Worm (Caenorhabditis elegans) whole organism, dauer: Measurements from ENCODE around the gene R08C7.8.

ENCODE experiments used
- unc-62 ChIP-seq: sonication (generic microtip); optimal IDR thresholded peaks from 2 replicates; lab custom pipeline; 2017; ENCODE audit warnings: missing biosample characterization, missing genetic modification reagents, missing genetic modification characterization

The R08C7.8 gene

DNA sequence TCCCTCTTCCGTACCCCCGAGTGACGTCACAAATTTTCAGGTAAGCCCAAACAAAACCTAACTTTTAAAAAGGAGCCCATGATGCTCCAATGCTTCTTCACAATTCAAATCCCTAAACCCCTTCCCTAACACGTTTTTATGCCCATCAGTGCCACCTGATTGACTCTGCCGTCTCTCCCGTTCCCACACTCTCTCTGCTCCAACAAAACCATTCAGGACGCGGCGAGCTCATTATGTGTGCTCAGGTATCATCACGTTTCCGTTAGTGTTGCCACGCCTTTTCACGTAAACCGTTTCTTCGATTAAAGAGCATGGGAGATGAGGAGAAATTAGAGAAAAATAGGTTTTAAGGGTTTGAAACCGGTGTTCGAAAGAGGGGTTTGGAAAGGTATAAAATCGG lies 28.8 kb upstream of the R08C7.8 start, which contains the start of gene M01H9.2:
M01H9.2 (minus strand) TSS at position 101 of the 400 bp plus-strand sequence.
- TF ChIP-seq unc-62 (GFP tag; lab: Kevin White, UChicago) = no peak

DNA sequence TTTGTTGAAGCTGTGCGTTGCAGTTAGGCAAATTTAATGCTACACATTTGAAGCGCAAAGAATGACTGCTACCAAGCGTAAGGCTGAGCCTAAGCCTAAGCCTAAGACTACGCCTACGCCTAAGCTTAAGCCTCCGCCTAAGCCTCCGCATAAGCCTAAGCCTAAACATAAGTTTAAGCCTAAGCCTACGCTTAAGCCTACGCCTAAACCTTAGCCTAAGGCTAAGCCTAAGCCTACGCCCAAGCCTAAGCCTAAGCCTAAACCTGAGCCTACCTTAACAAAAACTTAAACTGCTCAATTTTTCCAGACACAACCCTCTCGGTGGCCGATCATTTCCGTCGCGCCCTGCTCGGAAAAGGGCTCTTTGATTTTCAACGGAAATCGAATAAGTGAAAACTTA lies 25.0 kb upstream of the R08C7.8 start:
- TF ChIP-seq unc-62 (GFP tag; lab: Kevin White, UChicago) = no peak

DNA sequence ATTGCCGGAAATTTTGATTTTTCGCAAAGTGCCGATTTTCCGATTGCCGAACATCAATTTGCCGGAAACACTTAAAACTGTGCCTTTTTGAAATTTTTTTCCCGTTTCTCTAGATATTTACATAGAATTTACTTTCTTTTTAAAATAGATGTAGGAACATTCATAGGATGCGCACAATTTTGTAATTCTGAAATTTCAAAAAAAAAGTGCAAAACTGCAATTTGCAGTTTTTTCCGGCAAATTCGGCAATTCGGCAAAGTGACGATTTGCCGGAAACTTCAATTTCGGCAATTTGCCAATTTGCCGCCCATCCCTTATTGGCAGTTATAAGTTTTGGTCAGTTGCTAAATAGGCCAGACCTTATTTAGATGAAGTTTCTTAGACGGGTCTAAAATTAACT lies 22.3 kb upstream of the R08C7.8 start:
- TF ChIP-seq unc-62 (GFP tag; lab: Kevin White, UChicago) = no peak

DNA sequence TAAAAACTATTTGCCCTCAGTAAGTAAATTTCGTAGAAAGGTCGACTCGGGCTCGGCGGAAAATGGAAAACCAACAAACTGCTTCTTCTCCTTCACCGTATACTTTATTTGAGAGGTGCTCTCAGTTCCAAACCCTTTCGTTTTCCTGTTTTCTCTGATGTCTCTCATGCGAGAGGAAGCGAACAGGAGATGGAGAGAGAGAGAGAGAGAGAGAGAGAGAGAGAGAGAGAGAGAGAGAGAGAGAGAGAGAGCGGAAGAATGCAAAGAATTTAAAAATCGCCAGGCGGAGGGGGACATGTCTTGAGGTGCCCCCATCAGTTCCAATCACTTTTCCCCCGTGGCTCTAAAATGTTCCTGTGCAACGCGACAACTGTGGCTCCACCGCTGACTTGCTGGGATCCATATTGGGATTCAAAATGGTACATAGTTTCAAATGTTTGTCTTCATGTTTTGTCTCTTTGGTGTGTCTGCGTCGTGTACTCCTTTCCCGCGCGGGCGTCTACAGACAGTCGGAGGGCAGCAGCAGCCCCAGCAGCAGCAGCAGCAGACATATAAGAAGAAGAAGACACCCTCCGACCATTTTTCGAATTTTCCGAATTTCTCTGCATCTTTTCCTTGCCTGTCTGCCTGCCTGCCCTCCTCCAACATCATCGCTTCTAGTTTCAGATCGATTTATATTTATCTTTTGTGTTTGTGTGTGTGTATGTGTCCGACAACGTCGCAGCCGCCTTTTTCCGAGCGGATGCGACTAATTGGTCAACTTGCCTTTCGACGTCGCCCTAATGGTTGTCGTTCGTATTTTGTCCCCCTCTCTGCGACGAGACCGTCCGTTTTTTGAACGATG lies 20.2 kb upstream of the R08C7.8 start, which contains the start of gene R08C7.11:
R08C7.11 (minus strand) TSS at position 608 of the 844 bp plus-strand sequence.
- TF ChIP-seq unc-62 (GFP tag; lab: Kevin White, UChicago) = no peak

DNA sequence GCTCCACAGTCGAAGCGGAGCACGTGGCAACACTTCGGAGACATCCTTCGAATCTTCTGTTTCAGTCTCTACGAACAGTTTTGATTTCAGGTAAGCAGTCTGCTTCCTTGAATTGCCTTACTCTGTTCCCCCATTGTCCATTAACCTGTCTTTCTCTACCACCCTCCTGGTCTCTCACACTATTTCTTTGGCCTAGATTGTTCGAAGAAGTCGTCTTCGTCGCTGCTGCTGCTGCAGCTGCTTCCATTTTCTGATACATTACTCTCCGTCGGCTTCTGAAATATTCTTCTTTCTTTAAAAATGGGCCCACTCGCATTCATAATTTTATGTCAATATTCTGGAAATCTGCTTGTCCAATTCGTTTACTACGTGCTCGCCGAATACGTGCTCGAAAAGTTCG lies 17.2 kb upstream of the R08C7.8 start, which contains the start of gene R08C7.1:
R08C7.1 (plus strand) TSS at position 301 of the 400 bp plus-strand sequence.
- no peak for TF ChIP-seq unc-62 (GFP tag; lab: Kevin White, UChicago)

DNA sequence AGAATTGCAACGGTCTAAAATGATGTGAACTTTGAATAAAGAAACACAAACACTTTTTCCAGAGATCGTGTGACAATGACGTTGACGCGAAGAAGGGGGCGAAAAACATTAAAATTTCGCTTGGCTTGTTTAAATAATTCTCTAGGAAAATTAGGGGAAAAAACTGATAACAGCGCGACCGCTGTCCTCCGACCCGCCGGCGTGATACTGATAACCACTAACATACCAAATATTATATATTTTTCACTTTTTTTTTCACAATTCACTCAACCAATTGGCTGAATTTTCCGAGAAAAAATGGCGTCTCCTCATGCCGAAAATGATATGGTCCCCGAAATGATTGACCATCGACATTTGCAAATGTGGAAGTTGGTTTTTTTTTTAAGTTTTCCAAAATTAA lies 15.5 kb upstream of the R08C7.8 start:
- no peak for TF ChIP-seq unc-62 (GFP tag; lab: Kevin White, UChicago)

DNA sequence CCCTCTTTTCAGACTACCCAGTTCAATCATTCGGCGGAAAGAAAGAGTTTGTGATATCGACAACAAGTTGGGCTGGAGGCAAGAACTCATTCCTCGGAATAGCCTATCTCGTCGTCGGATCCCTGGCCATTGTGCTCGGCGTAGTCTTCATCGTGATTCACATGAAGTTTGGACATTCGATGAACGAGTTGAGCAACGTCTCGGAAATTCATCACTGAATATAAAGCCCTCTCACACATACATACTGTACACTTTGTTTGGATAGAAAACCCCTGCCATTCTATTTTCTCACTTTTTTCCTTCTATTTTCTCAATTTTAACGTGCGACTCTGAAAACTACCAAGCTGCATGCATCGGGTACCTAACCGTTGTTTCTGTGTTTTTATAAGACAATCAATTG lies 15.1 kb upstream of the R08C7.8 start, which contains the start of gene R08C7.12:
R08C7.12 (plus strand) TSS at position 301 of the 400 bp plus-strand sequence.
- no peak for TF ChIP-seq unc-62 (GFP tag; lab: Kevin White, UChicago)

DNA sequence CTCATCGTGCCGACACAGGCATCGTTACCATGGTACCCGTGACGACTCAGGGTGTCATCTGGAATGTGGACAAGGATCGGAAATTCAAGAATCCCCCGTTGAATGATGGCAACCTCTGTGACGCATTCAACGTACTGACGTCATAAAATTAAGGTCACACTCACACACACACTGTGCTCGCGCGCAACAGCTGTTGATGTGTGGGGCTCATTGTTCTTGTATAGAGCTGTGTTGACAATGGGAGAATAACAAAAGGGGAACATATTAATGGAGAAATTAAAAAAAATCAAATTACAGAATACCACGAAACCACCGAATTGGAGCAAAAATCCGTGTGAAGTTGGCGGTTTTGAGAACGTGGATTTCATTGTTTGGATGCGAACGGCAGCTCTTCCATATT lies 14.0 kb upstream of the R08C7.8 start:
- TF ChIP-seq unc-62 (GFP tag; lab: Kevin White, UChicago) = no peak

DNA sequence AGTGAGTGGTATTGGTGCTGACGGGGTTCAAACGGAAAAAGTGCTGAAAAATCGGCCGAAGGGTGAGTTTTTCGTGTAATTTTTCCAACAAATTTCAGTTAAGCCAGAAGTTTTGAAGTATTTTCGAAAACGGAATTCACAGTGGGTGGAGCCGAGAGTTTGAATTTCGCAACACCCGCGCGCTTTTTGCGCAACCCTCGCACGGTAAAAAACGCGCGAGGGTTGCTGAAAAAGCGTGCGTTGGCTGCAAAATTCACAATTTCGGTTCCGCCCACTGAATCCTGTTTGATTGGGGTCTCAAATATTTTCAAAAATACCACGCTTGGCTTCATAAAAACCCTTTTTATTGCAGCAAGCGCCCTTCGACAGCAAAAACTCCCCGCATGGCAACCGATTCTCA lies 13.0 kb upstream of the R08C7.8 start:
- TF ChIP-seq unc-62 (GFP tag; lab: Kevin White, UChicago) = no peak

DNA sequence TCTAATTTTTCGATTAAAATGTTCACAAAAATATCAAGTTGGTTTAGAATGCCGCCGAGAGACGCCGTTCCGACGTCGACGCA lies 12.8 kb upstream of the R08C7.8 start, which contains the start of gene chat-1:
chat-1 (plus strand) TSS at position 48 of the 83 bp plus-strand sequence.
- no peak for TF ChIP-seq unc-62 (GFP tag; lab: Kevin White, UChicago)

DNA sequence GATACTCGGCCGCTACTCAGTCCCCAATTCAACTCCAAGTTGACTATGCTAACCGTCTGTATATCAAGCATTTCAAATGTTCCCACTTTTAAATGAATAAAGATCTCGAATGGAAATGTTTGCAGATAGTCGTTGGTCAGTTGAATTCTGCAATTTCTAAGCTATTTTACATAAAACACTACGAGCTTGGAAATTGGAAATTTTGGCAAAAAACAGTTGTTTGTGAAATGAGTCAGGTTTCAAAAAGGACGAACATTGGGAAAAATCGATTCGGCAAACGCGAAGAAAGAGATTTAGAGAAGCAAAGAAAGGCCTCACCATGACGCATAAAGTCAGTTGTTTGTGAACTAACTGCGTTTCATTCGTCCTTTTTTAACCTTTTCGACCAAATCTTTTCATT lies 12.5 kb upstream of the R08C7.8 start:
- TF ChIP-seq unc-62 (GFP tag; lab: Kevin White, UChicago) = no peak

DNA sequence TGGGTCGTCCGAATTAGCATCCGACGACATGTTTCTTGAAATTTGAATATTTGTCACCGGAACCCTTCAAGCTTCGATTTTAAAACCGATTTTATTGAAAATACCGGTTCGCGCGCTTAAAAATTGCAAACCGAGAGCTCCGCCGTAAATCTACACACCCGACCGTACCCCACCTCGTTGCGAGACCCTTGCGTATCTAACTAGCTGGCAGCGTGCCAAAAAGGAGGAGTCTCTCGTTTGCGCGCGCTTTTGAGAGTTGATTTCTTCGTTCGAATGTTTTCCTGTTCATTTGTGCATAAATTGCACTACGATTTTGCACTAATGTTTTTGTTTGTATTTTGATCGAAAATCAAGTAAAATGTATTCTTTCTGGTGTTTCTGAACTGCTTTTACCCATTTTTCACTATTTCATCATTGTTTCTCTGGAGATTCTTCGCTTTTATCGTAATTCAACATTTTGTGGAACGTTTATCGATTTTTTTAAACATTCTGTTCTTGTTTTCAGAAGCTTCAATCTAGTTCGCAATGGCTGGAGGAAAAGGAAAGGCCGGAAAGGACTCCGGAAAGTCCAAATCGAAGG lies 11.5 kb upstream of the R08C7.8 start, which contains the start of the genes wapl-1 and htz-1:
wapl-1 (minus strand) TSS at position 30 of the 580 bp plus-strand sequence.
htz-1 (plus strand) TSS at position 506 of the 580 bp plus-strand sequence.
- no peak for TF ChIP-seq unc-62 (GFP tag; lab: Kevin White, UChicago)

DNA sequence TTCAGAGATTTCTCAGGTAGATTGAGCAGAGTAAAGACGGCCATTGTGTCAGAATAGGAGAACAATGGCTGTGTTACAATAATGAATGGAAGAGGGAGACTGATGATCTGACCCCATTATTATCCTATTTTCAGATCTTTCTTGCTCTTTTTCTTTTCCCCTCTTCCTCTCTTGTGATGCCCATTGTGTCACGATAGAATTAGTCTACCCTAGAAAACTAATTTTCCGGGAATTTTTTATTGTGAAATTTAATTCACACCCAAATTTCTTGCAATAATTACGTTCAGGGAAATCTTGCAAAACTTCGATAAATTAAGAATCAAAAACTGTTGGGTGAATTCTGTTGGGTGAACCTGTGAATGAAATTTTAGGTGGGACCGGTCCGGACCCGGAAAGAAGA lies 6.7 kb upstream of the R08C7.8 start, which contains the start of gene fbxb-75:
fbxb-75 (minus strand) TSS at position 101 of the 400 bp plus-strand sequence.
- TF ChIP-seq unc-62 (GFP tag; lab: Kevin White, UChicago) = no peak

DNA sequence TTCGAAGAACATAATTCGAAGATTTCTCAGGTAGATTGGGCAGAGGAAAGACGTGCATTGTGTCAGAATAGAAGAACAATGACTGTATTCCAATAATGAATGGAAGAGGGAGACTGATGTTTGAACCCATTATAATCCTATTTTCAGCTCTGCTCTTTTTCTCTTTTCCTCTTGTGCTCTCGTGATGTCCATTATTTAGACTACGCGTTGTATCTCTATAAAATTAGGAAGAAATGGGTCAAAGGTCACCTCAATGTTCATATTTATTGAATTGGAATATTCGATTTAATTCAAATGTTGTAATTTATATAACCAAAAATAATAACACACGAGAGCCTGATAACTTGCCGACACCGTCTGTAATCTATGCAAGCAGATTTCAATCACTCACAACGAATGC lies 4.8 kb upstream of the R08C7.8 start, which contains the start of gene fbxb-74:
fbxb-74 (minus strand) TSS at position 101 of the 400 bp plus-strand sequence.
- TF ChIP-seq unc-62 (GFP tag; lab: Kevin White, UChicago) = no peak

DNA sequence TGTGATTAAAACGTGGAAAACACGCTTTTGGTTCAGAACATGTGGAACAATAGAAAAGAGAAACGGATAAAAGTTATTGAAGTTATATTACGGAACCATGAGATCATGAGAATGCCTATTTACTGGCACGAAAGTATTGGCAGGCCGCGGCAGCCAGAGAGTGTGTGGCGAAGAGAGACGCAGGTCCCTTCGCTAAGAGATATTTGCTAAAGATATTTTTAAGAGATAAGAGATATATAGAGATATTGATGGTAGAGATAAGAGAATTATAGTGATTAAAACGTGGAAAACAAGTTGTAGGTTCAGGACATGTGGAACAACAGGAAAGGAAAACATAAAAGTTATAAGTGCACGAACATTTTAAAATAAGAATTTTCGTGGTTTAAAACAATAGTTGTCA lies 3.5 kb upstream of the R08C7.8 start:
- TF ChIP-seq unc-62 (GFP tag; lab: Kevin White, UChicago) = no peak

DNA sequence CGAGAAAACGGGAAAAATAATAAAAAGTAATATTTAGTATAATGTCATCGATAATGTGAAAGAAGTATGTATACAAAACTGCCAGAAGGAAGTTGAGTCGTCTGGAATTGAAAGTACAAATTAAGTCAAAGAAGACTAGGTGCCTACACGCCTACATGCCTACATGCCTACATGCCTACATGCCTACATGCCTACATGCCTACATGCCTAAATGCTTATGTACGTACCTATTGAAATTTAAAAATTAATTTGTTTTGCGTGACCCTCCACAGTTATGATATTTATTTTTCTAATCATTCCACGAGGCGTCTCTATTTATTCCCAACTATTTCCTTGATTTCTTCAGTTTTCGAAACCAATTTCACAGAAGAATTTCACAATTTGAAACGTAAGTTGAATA lies 4.4 kb downstream of the R08C7.8 start, which contains the start of the genes str-185 and R08C7.5:
str-185 (minus strand) TSS at position 101 of the 400 bp plus-strand sequence.
R08C7.5 (plus strand) TSS at position 329 of the 400 bp plus-strand sequence.
- TF ChIP-seq unc-62 (GFP tag; lab: Kevin White, UChicago) = no peak
